Worm (Caenorhabditis elegans): ENCODE results near the gene aka-1.

Gene aka-1

ce11 chrII:7505005-7505404, 26.7 kb upstream of the aka-1 start, which contains the start of gene C28F5.1:
TSS of gene C28F5.1 (plus strand) at chrII:7505305.
- TF ChIP-seq ceh-9 (tag; optimal IDR thresholded peaks at IDR 0.05) (no peak), ceh-34 (tag; optimal IDR thresholded peaks at IDR 0.05) (no peak), eyg-1 (tag; optimal IDR thresholded peaks at IDR 0.05) (no peak), ref-2 (tag; optimal IDR thresholded peaks at IDR 0.05) (no peak), che-1 (tag; optimal IDR thresholded peaks at IDR 0.05) (no peak), mec-3 (tag; optimal IDR thresholded peaks at IDR 0.05; ENCODE audit: borderline replicate concordance) (no peak), fkh-10 (GFP tag; optimal IDR thresholded peaks at IDR 0.05) (no peak), nfya-1 (tag; optimal IDR thresholded peaks at IDR 0.05) (no peak), tbx-2 (tag; optimal IDR thresholded peaks at IDR 0.05) (no peak), pat-9 (tag; optimal IDR thresholded peaks at IDR 0.05) (no peak), unc-3 (GFP tag; conservative IDR thresholded peaks at IDR 0.05) (no peak), unc-3 (tag; optimal IDR thresholded peaks at IDR 0.05) (no peak), T23F11.4 (GFP tag; optimal IDR thresholded peaks at IDR 0.05) (no peak), ceh-2 (tag; optimal IDR thresholded peaks at IDR 0.05) (no peak), lim-6 (tag; optimal IDR thresholded peaks at IDR 0.05) (no peak), K09A11.1 (tag; optimal IDR thresholded peaks at IDR 0.05; ENCODE audit: insufficient read depth) (no peak), ahr-1 (tag; optimal IDR thresholded peaks at IDR 0.05) (no peak), sox-2 (GFP tag; IDR thresholded peaks at IDR 0.05) (no peak), ceh-48 (tag; optimal IDR thresholded peaks at IDR 0.05) (no peak)

- TF ChIP-seq lim-6 (tag; optimal IDR thresholded peaks at IDR 0.05) (no peak), sox-2 (GFP tag; IDR thresholded peaks at IDR 0.05) (no peak), gmeb-2 (tag; optimal IDR thresholded peaks at IDR 0.05) (no peak), K02D7.2 (tag; optimal IDR thresholded peaks at IDR 0.05) (no peak)
Measured at ce11 chrII:7499390-7499789, 21.1 kb upstream of the aka-1 start, which contains the start of gene srab-14. TSS of gene srab-14 (minus strand) at chrII:7499490.

- TF ChIP-seq elt-2 (tag; optimal IDR thresholded peaks at IDR 0.05): no peak
- no peak for TF ChIP-seq ceh-45 (GFP tag; IDR thresholded peaks at IDR 0.05)
- no peak for TF ChIP-seq ceh-48 (tag; optimal IDR thresholded peaks at IDR 0.05)
- TF ChIP-seq pqm-1 (tag; optimal IDR thresholded peaks at IDR 0.05): no peak
- no peak for TF ChIP-seq odd-2 (tag; optimal IDR thresholded peaks at IDR 0.05)
- TF ChIP-seq hlh-6 (tag; optimal IDR thresholded peaks at IDR 0.05): no peak
- no peak for TF ChIP-seq nhr-232 (tag; optimal IDR thresholded peaks at IDR 0.05)
- no peak for TF ChIP-seq ets-4 (tag; optimal IDR thresholded peaks at IDR 0.05)
- no peak for TF ChIP-seq ceh-19 (GFP tag; optimal IDR thresholded peaks at IDR 0.05)
- TF ChIP-seq C08G9.2 (tag; optimal IDR thresholded peaks at IDR 0.05): no peak
- TF ChIP-seq unc-86 (tag; optimal IDR thresholded peaks at IDR 0.05): no peak
- no peak for TF ChIP-seq ref-2 (tag; optimal IDR thresholded peaks at IDR 0.05)
- no peak for TF ChIP-seq ceh-34 (tag; optimal IDR thresholded peaks at IDR 0.05)
- TF ChIP-seq ceh-18 (tag; optimal IDR thresholded peaks at IDR 0.05): no peak
Measured at ce11 chrII:7496070-7496469, 17.7 kb upstream of the aka-1 start, which contains the start of gene spi-1. TSS of gene spi-1 (plus strand) at chrII:7496247.

ce11 chrII:7494155-7494554, 15.8 kb upstream of the aka-1 start, which contains the start of gene R10H1.1:
TSS of gene R10H1.1 (plus strand) at chrII:7494455.
- no peak for TF ChIP-seq ceh-9 (tag; optimal IDR thresholded peaks at IDR 0.05)
- TF ChIP-seq sdc-2 (tag; optimal IDR thresholded peaks at IDR 0.05): no peak
- no peak for TF ChIP-seq ahr-1 (tag; optimal IDR thresholded peaks at IDR 0.05)
- no peak for TF ChIP-seq C38D4.7 (GFP tag; optimal IDR thresholded peaks at IDR 0.05)
- no peak for TF ChIP-seq unc-86 (tag; optimal IDR thresholded peaks at IDR 0.05)
- no peak for TF ChIP-seq che-1 (tag; optimal IDR thresholded peaks at IDR 0.05)
- no peak for TF ChIP-seq pax-1 (tag; optimal IDR thresholded peaks at IDR 0.05)
- no peak for TF ChIP-seq pha-2 (tag; optimal IDR thresholded peaks at IDR 0.05)
- TF ChIP-seq ceh-24 (tag; optimal IDR thresholded peaks at IDR 0.05): no peak
- TF ChIP-seq tbx-2 (tag; optimal IDR thresholded peaks at IDR 0.05): no peak
- TF ChIP-seq F13H6.1 (tag; optimal IDR thresholded peaks at IDR 0.05): no peak
- no peak for TF ChIP-seq dmd-4 (tag; optimal IDR thresholded peaks at IDR 0.05; ENCODE audit: borderline replicate concordance)
- TF ChIP-seq ceh-48 (tag; optimal IDR thresholded peaks at IDR 0.05): no peak
- TF ChIP-seq nhr-11 (tag; optimal IDR thresholded peaks at IDR 0.05): no peak
- no peak for TF ChIP-seq ceh-30 (tag; optimal IDR thresholded peaks at IDR 0.05)
- no peak for TF ChIP-seq tbx-7 (tag; optimal IDR thresholded peaks at IDR 0.05)
- no peak for TF ChIP-seq nfya-1 (tag; optimal IDR thresholded peaks at IDR 0.05)
- no peak for TF ChIP-seq ceh-31 (tag; optimal IDR thresholded peaks at IDR 0.05)
- no peak for TF ChIP-seq sox-4 (tag; optimal IDR thresholded peaks at IDR 0.05)
